Fruit fly (Drosophila melanogaster) whole organism, prepupa: ENCODE results near the gene CG31917.

Experiments
- CG11902 ChIP-seq: fragments of 200-800 bp; sonication (Bioruptor generic); optimal IDR thresholded peaks from 3 replicates; lab custom pipeline; 2016; ENCODE audit warnings: missing biosample characterization, missing genetic modification characterization
- CG1621 ChIP-seq: fragments of 200-800 bp; sonication (Bioruptor generic); optimal IDR thresholded peaks from 3 replicates; lab custom pipeline; 2018; ENCODE audit warnings: missing biosample characterization, mild to moderate bottlenecking, missing genetic modification characterization
- CG16779 ChIP-seq: fragments of 200-800 bp; sonication (Bioruptor generic); optimal IDR thresholded peaks from 3 replicates; lab custom pipeline; 2017; ENCODE audit warnings: missing biosample characterization, mild to moderate bottlenecking, missing genetic modification characterization
- CG3032 ChIP-seq: fragments of 200-800 bp; optimal IDR thresholded peaks from 2 replicates; lab custom pipeline; 2019; ENCODE audit warnings: missing biosample characterization, mild to moderate bottlenecking, missing genetic modification characterization, moderate library complexity
- CG6854 ChIP-seq: fragments of 200-800 bp; sonication (Bioruptor generic); optimal IDR thresholded peaks from 2 replicates; lab custom pipeline; 2017; ENCODE audit warnings: missing biosample characterization, mild to moderate bottlenecking, missing genetic modification characterization
- CG9139 ChIP-seq: fragments of 200-800 bp; sonication (Bioruptor generic); optimal IDR thresholded peaks from 3 replicates; lab custom pipeline; 2017; ENCODE audit warnings: missing biosample characterization, mild to moderate bottlenecking, missing genetic modification characterization
- Lpt ChIP-seq: fragments of 200-800 bp; sonication (Bioruptor generic); optimal IDR thresholded peaks from 3 replicates; lab custom pipeline; 2016; ENCODE audit warnings: missing biosample characterization, missing genetic modification characterization
- acj6 ChIP-seq: fragments of 200-800 bp; sonication (Bioruptor generic); optimal IDR thresholded peaks from 3 replicates; lab custom pipeline; 2016; ENCODE audit warnings: missing biosample characterization, missing genetic modification characterization
- fkh ChIP-seq: fragments of 200-800 bp; sonication (Bioruptor generic); optimal IDR thresholded peaks from 3 replicates; lab custom pipeline; 2017; ENCODE audit warnings: missing biosample characterization, mild to moderate bottlenecking, missing genetic modification characterization, moderate library complexity
- lz ChIP-seq: fragments of 200-800 bp; sonication (Bioruptor generic); optimal IDR thresholded peaks from 3 replicates; lab custom pipeline; 2016; ENCODE audit warnings: missing biosample characterization, missing genetic modification characterization
- pdm3 ChIP-seq: fragments of 200-800 bp; sonication (Bioruptor generic); optimal IDR thresholded peaks from 3 replicates; lab custom pipeline; 2016; ENCODE audit warnings: missing biosample characterization, missing genetic modification characterization

DNA sequence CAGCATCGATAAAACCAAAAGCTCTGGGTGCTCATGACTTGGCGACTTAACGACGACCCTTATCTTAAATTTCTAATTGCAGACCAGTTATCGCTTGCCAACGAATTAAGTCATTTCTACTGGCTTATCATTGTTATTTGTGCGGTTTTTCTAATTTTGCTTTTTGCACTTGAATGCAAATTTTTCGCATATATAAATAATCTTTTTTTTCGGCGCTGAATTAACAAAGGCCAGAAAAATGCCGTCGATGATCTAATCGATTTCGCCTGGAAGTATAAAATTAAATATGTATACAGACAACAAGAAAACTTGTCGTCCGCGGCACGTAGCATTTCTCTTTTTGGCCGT lies 9.1 kb downstream of the CG31917 start:
- TF ChIP-seq CG1621 (tag; lab: Kevin White, UChicago) (no peak), CG11902 (GFP tag; lab: Kevin White, UChicago) (no peak), acj6 (GFP tag; lab: Kevin White, UChicago) (no peak), CG3032 (tag; lab: Kevin White, UChicago) (no peak), Lpt (GFP tag; lab: Kevin White, UChicago) (no peak), CG16779 (no peak), lz (GFP tag; lab: Kevin White, UChicago) (no peak), fkh (GFP tag; lab: Kevin White, UChicago) (no peak), CG6854 (GFP tag; lab: Kevin White, UChicago) (no peak), CG9139 (GFP tag; lab: Kevin White, UChicago) (no peak), pdm3 (no peak)
